Worm (Caenorhabditis elegans) whole organism, young adult: Measurements from ENCODE around the gene tag-180.

Experiments
- B0019.2 ChIP-seq: fragments of 200-800 bp; sonication (Bioruptor generic); conservative IDR thresholded peaks from 2 replicates; pipeline ENCODE4 v1.3.6; 2022; ENCODE audit warnings: missing genetic modification reagents, missing genetic modification characterization, missing compliant biosample characterization
- C17E4.6 ChIP-seq: fragments of 200-800 bp; sonication (Bioruptor generic); IDR thresholded peaks from 2 replicates; pipeline ENCODE4 v1.3.6; 2022; ENCODE audit warnings: missing genetic modification reagents, missing genetic modification characterization, missing compliant biosample characterization
- D2030.7 ChIP-seq: fragments of 200-800 bp; sonication (Bioruptor generic); IDR thresholded peaks from 2 replicates; pipeline ENCODE4 v1.3.6; 2022; ENCODE audit warnings: missing genetic modification reagents, missing genetic modification characterization, missing compliant biosample characterization
- F52B5.7 ChIP-seq: sonication (generic microtip); optimal IDR thresholded peaks from 2 replicates; lab custom pipeline; 2016; ENCODE audit warnings: mild to moderate bottlenecking, missing genetic modification characterization, missing compliant biosample characterization
- F55B11.4 ChIP-seq: sonication (generic microtip); optimal IDR thresholded peaks from 2 replicates; lab custom pipeline; 2016; ENCODE audit warnings: missing compliant biosample characterization, missing genetic modification characterization, borderline replicate concordance; ENCODE audit not compliant: insufficient read depth
- Y67H2A.10 ChIP-seq: fragments of 200-800 bp; sonication (Bioruptor generic); conservative IDR thresholded peaks from 2 replicates; pipeline ENCODE4 v1.3.6; 2022; ENCODE audit warnings: missing genetic modification reagents, missing genetic modification characterization, missing compliant biosample characterization
- ama-1 ChIP-seq, 3 experiments: fragments of 150-350 bp in 1 of 3; sonication (generic microtip) in 2 of 3; optimal IDR thresholded peaks; 2 replicates each; lab custom pipeline; 2014 to 2018; ENCODE audit warnings: missing biosample characterization in 2 of 3, missing genetic modification characterization in 2 of 3, missing genetic modification reagents in 2 of 3
- dpl-1 ChIP-seq: fragments of 150-350 bp; optimal IDR thresholded peaks from 2 replicates; lab custom pipeline; 2014; ENCODE audit warnings: missing biosample characterization, missing genetic modification reagents, missing genetic modification characterization
- efl-1 ChIP-seq: fragments of 150-350 bp; optimal IDR thresholded peaks from 2 replicates; lab custom pipeline; 2014; ENCODE audit warnings: missing biosample characterization, missing genetic modification reagents, missing genetic modification characterization
- madf-10 ChIP-seq: sonication (generic microtip); optimal IDR thresholded peaks from 2 replicates; lab custom pipeline; 2016; ENCODE audit warnings: mild to moderate bottlenecking, missing genetic modification characterization, missing compliant biosample characterization
- madf-3 ChIP-seq: fragments of 200-800 bp; sonication (Bioruptor generic); IDR thresholded peaks from 2 replicates; pipeline ENCODE4 v1.3.6; 2022; ENCODE audit warnings: missing genetic modification reagents, missing genetic modification characterization, missing compliant biosample characterization
- nfya-1 ChIP-seq: sonication (generic microtip); optimal IDR thresholded peaks from 2 replicates; lab custom pipeline; 2017; ENCODE audit warnings: antibody characterized with exemption, missing compliant biosample characterization, missing genetic modification characterization, borderline replicate concordance; ENCODE audit not compliant: insufficient read depth
- snpc-4 ChIP-seq, 5 experiments: fragments of 150-350 bp in 1 of 5; sonication (generic microtip) in 4 of 5; optimal IDR thresholded peaks; 2 replicates each; lab custom pipeline; 2014 to 2018; ENCODE audit warnings: missing genetic modification characterization in 5 of 5, missing biosample characterization in 3 of 5, antibody characterized with exemption in 2 of 5, mild to moderate bottlenecking in 2 of 5, missing compliant biosample characterization in 2 of 5, missing genotype in 2 of 5, moderate library complexity in 2 of 5, missing genetic modification reagents in 1 of 5
- unc-62 ChIP-seq: fragments of 150-350 bp; optimal IDR thresholded peaks from 2 replicates; lab custom pipeline; 2014; ENCODE audit warnings: missing biosample characterization, missing genetic modification reagents, missing genetic modification characterization

DNA sequence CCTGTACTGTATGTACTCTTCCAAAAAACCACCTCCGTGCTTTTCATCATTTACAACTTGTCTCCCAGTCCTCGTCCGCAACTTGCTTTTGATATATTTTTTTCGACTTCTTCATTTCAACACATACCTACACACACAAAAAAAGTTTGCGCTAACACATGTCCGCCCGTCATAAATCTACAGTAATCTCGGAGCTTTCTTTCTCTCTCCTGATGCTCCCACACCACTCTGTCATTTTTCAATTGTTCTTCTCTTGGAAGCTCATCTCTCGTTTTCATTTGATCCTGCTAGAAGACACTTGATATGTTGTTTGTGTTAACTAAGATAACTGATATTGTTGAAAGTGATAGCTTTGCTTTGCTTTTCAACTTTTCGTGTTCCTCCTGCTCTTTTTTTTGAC, 48.1 kb downstream of the tag-180 start:
- TF ChIP-seq ama-1 (optimal IDR thresholded peaks at IDR 0.05; lab: Kevin White, UChicago) (no peak), ama-1 (GFP tag; optimal IDR thresholded peaks at IDR 0.05; lab: Kevin White, UChicago) (no peak), madf-10 (tag; lab: Kevin White, UChicago) (no peak), Y67H2A.10 (GFP tag; lab: Robert Waterston, UW) (no peak), unc-62 (no peak), B0019.2 (GFP tag; lab: Robert Waterston, UW) (no peak), C17E4.6 (GFP tag; lab: Robert Waterston, UW) (no peak), nfya-1 (no peak), snpc-4 (GFP tag; optimal IDR thresholded peaks at IDR 0.05; lab: Kevin White, UChicago) (no peak), snpc-4 (tag; optimal IDR thresholded peaks at IDR 0.05; lab: Kevin White, UChicago) (no peak), dpl-1 (GFP tag; lab: Kevin White, UChicago) (no peak), efl-1 (GFP tag; lab: Kevin White, UChicago) (no peak), F55B11.4 (tag; lab: Kevin White, UChicago) (no peak), D2030.7 (no peak), F52B5.7 (tag; lab: Kevin White, UChicago) (no peak), madf-3 (GFP tag; lab: Robert Waterston, UW) (no peak)
